Worm (Caenorhabditis elegans) whole organism, young adult: ENCODE measurements around the gene grl-13.

ENCODE experiments used
- T26A5.8 ChIP-seq: sonication (generic microtip); optimal IDR thresholded peaks from 2 replicates; lab custom pipeline; 2016; ENCODE audit warnings: missing genetic modification characterization, missing compliant biosample characterization
- Y53F4B.3 ChIP-seq: fragments of 200-800 bp; sonication (Bioruptor generic); IDR thresholded peaks from 2 replicates; pipeline ENCODE4 v1.3.6; 2022; ENCODE audit warnings: missing genetic modification reagents, missing genetic modification characterization, missing compliant biosample characterization
- attf-6 ChIP-seq: fragments of 200-800 bp; sonication (Bioruptor generic); IDR thresholded peaks from 2 replicates; pipeline ENCODE4 v1.3.6; 2022; ENCODE audit warnings: missing genetic modification reagents, missing genetic modification characterization, missing compliant biosample characterization
- die-1 ChIP-seq: sonication (generic microtip); optimal IDR thresholded peaks from 2 replicates; lab custom pipeline; 2016; ENCODE audit warnings: missing genotype, mild to moderate bottlenecking, missing genetic modification characterization, missing compliant biosample characterization
- ekl-4 ChIP-seq: fragments of 200-800 bp; sonication (Bioruptor generic); IDR thresholded peaks from 2 replicates; pipeline ENCODE4 v1.3.6; 2022; ENCODE audit warnings: missing genetic modification reagents, missing genetic modification characterization, missing compliant biosample characterization
- hmg-1.2 ChIP-seq: fragments of 200-800 bp; sonication (Bioruptor generic); IDR thresholded peaks from 2 replicates; pipeline ENCODE4 v1.3.6; 2022; ENCODE audit warnings: missing genetic modification reagents, missing genetic modification characterization, missing compliant biosample characterization
- nfya-1 ChIP-seq: sonication (generic microtip); optimal IDR thresholded peaks from 2 replicates; lab custom pipeline; 2017; ENCODE audit warnings: antibody characterized with exemption, missing compliant biosample characterization, missing genetic modification characterization, borderline replicate concordance; ENCODE audit not compliant: insufficient read depth
- pha-4 ChIP-seq: fragments of 150-350 bp; sonication (generic microtip); optimal IDR thresholded peaks from 2 replicates; lab custom pipeline; 2014; ENCODE audit warnings: missing biosample characterization, missing genetic modification reagents, missing genetic modification characterization
- ztf-6 ChIP-seq: fragments of 200-800 bp; sonication (Bioruptor generic); IDR thresholded peaks from 2 replicates; pipeline ENCODE4 v1.3.6; 2022; ENCODE audit warnings: missing genetic modification reagents, missing genetic modification characterization, missing compliant biosample characterization

DNA sequence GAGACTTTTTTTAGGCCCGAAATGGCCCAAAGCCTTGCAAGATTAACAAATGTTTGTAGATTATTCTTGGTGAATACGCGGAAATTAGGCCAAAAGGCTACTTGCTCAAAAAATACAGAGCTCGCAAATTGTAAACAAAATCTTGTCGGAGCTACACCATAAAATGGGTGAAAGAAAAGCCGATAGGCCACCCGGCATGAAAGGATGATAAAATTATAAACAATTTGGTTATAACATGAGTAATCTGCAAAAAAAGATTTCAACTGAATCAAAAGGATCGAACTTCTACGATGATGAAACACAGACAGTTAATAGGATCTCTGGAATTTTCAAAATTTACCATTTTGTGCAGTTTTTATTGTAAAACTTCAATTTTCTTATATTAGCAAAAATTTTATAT is 33.7 kb upstream of the grl-13 start:
- TF ChIP-seq hmg-1.2 (GFP tag; lab: Robert Waterston, UW) (no peak), ztf-6 (GFP tag; lab: Robert Waterston, UW) (no peak), attf-6 (GFP tag; lab: Robert Waterston, UW) (no peak), pha-4 (tag; lab: Kevin White, UChicago) (no peak), T26A5.8 (tag; lab: Kevin White, UChicago) (no peak), nfya-1 (tag; lab: Kevin White, UChicago) (no peak), die-1 (tag; lab: Kevin White, UChicago) (no peak), Y53F4B.3 (GFP tag; lab: Robert Waterston, UW) (no peak), ekl-4 (GFP tag; lab: Robert Waterston, UW) (no peak)
